Fruit fly (Drosophila melanogaster) whole organism, embryonic: ENCODE measurements around the gene Naa80.

ENCODE experiments used
- Aef1 ChIP-seq: fragments of 200-800 bp; sonication (Bioruptor generic); IDR thresholded peaks from 3 replicates; pipeline ENCODE4 v1.3.6; 2022; ENCODE audit warnings: missing biosample characterization, missing genetic modification characterization
- CG10543 ChIP-seq: fragments of 200-800 bp; sonication (Bioruptor generic); optimal IDR thresholded peaks from 3 replicates; lab custom pipeline; 2017; ENCODE audit warnings: missing biosample characterization, mild to moderate bottlenecking, missing genetic modification characterization, moderate library complexity
- CG11247 ChIP-seq: fragments of 200-800 bp; sonication (Bioruptor generic); IDR thresholded peaks from 2 replicates; pipeline ENCODE4 v1.3.6; 2022; ENCODE audit warnings: missing biosample characterization, missing genetic modification characterization
- CG12744 ChIP-seq: fragments of 200-800 bp; sonication (Bioruptor generic); optimal IDR thresholded peaks from 2 replicates; lab custom pipeline; 2016; ENCODE audit warnings: missing biosample characterization, missing genetic modification characterization
- CG12769 ChIP-seq: fragments of 200-800 bp; sonication (Bioruptor generic); optimal IDR thresholded peaks from 2 replicates; lab custom pipeline; 2019; ENCODE audit warnings: missing biosample characterization, mild to moderate bottlenecking, missing genetic modification characterization, moderate library complexity
- CG13624 ChIP-seq: fragments of 200-800 bp; sonication (Bioruptor generic); optimal IDR thresholded peaks from 2 replicates; lab custom pipeline; 2016; ENCODE audit warnings: missing biosample characterization, missing genetic modification characterization
- CG14014 ChIP-seq: fragments of 200-800 bp; sonication (Bioruptor generic); IDR thresholded peaks from 2 replicates; pipeline ENCODE4 v1.3.6; 2022; ENCODE audit warnings: missing biosample characterization, missing genetic modification characterization
- CG15601 ChIP-seq: fragments of 200-800 bp; sonication (Bioruptor generic); optimal IDR thresholded peaks from 3 replicates; lab custom pipeline; 2019; ENCODE audit warnings: missing biosample characterization, mild to moderate bottlenecking, missing genetic modification characterization, moderate library complexity
- CG16815 ChIP-seq: fragments of 200-800 bp; sonication (Bioruptor generic); optimal IDR thresholded peaks from 3 replicates; lab custom pipeline; 2017; ENCODE audit warnings: missing biosample characterization, mild to moderate bottlenecking, missing genetic modification characterization
- CG17328 ChIP-seq: fragments of 200-800 bp; sonication (Bioruptor generic); IDR thresholded peaks from 2 replicates; pipeline ENCODE4 v1.3.6; 2022; ENCODE audit warnings: missing biosample characterization, missing genetic modification characterization
- CG18764 ChIP-seq: fragments of 200-800 bp; sonication (Bioruptor generic); optimal IDR thresholded peaks from 3 replicates; lab custom pipeline; 2016; ENCODE audit warnings: missing biosample characterization, missing genetic modification characterization
- CG2120 ChIP-seq: fragments of 200-800 bp; sonication (Bioruptor generic); optimal IDR thresholded peaks from 3 replicates; lab custom pipeline; 2016; ENCODE audit warnings: missing biosample characterization, missing genetic modification characterization
- CG2875 ChIP-seq: fragments of 200-800 bp; sonication (Bioruptor generic); optimal IDR thresholded peaks from 2 replicates; lab custom pipeline; 2017; ENCODE audit warnings: missing biosample characterization, mild to moderate bottlenecking, missing genetic modification characterization, missing genetic modification reagents
- CG31441 ChIP-seq: fragments of 200-800 bp; sonication (Bioruptor generic); IDR thresholded peaks from 2 replicates; pipeline ENCODE4 v1.3.6; 2022; ENCODE audit warnings: missing biosample characterization, missing genetic modification characterization
- CG33213 ChIP-seq: fragments of 200-800 bp; sonication (Bioruptor generic); optimal IDR thresholded peaks from 3 replicates; lab custom pipeline; 2016; ENCODE audit warnings: missing biosample characterization, missing genetic modification characterization
- CG34376 ChIP-seq: fragments of 200-800 bp; sonication (Bioruptor generic); optimal IDR thresholded peaks from 2 replicates; lab custom pipeline; 2018; ENCODE audit warnings: missing biosample characterization, mild to moderate bottlenecking, missing genetic modification characterization
- CG42726 ChIP-seq: fragments of 200-800 bp; sonication (Bioruptor generic); IDR thresholded peaks from 2 replicates; pipeline ENCODE4 v1.3.6; 2022; ENCODE audit warnings: missing biosample characterization, missing genetic modification characterization; ENCODE audit not compliant: partially characterized antibody
- CG5245 ChIP-seq: fragments of 200-800 bp; sonication (Bioruptor generic); optimal IDR thresholded peaks from 3 replicates; lab custom pipeline; 2016; ENCODE audit warnings: missing biosample characterization, missing genetic modification characterization
- CG6813 ChIP-seq: fragments of 200-800 bp; sonication (Bioruptor generic); optimal IDR thresholded peaks from 2 replicates; lab custom pipeline; 2017; ENCODE audit warnings: missing biosample characterization, missing genetic modification characterization, mild to moderate bottlenecking, moderate library complexity, missing genetic modification reagents
- CG7357 ChIP-seq: fragments of 200-800 bp; sonication (Bioruptor generic); IDR thresholded peaks from 3 replicates; pipeline ENCODE4 v1.3.6; 2022; ENCODE audit warnings: missing biosample characterization, missing genetic modification characterization
- CG7745 ChIP-seq: fragments of 200-800 bp; sonication (Bioruptor generic); optimal IDR thresholded peaks from 2 replicates; lab custom pipeline; 2018; ENCODE audit warnings: missing biosample characterization, mild to moderate bottlenecking, missing genetic modification characterization, moderate library complexity
- Chrac-16 ChIP-seq: fragments of 200-800 bp; sonication (Bioruptor generic); optimal IDR thresholded peaks from 3 replicates; lab custom pipeline; 2016; ENCODE audit warnings: missing biosample characterization, missing genetic modification characterization
- Deaf1 ChIP-seq: fragments of 200-800 bp; optimal IDR thresholded peaks from 3 replicates; lab custom pipeline; 2019; ENCODE audit warnings: missing biosample characterization, mild to moderate bottlenecking, missing genetic modification characterization, moderate library complexity
- Dip3 ChIP-seq: fragments of 200-800 bp; sonication (Bioruptor generic); optimal IDR thresholded peaks from 3 replicates; lab custom pipeline; 2016; ENCODE audit warnings: missing biosample characterization, missing genetic modification characterization
- ERR ChIP-seq: fragments of 200-800 bp; sonication (Bioruptor generic); optimal IDR thresholded peaks from 2 replicates; lab custom pipeline; 2016; ENCODE audit warnings: missing biosample characterization, missing genetic modification characterization
- Eip74EF ChIP-seq, 2 experiments: fragments of 200-800 bp in 1 of 2; fragments of >200 bp in 1 of 2; sonication (Bioruptor generic) in 1 of 2; optimal IDR thresholded peaks; 2 replicates each; lab custom pipeline; 2017 to 2019; ENCODE audit warnings: missing biosample characterization in 2 of 2, missing genetic modification characterization in 2 of 2, mild to moderate bottlenecking in 1 of 2, moderate library complexity in 1 of 2
- HLH4C ChIP-seq: fragments of 200-800 bp; sonication (Bioruptor generic); IDR thresholded peaks from 3 replicates; pipeline ENCODE4 v1.3.6; 2022; ENCODE audit warnings: missing biosample characterization, missing genetic modification characterization; ENCODE audit not compliant: partially characterized antibody
- Hr3 ChIP-seq: fragments of 200-800 bp; sonication (Bioruptor generic); optimal IDR thresholded peaks from 3 replicates; lab custom pipeline; 2016; ENCODE audit warnings: missing biosample characterization, missing genetic modification characterization
- Hr78 ChIP-seq, 2 experiments: fragments of 200-800 bp in 1 of 2; fragments of >200 bp in 1 of 2; sonication (Bioruptor generic) in 1 of 2; optimal IDR thresholded peaks; 2 replicates each; lab custom pipeline; 2017 to 2019; ENCODE audit warnings: missing biosample characterization in 2 of 2, missing genetic modification characterization in 2 of 2, mild to moderate bottlenecking in 1 of 2, moderate library complexity in 1 of 2
- Jarid2 ChIP-seq: fragments of 200-800 bp; sonication (Bioruptor generic); optimal IDR thresholded peaks from 3 replicates; lab custom pipeline; 2017; ENCODE audit warnings: mild to moderate bottlenecking, missing biosample characterization, missing genetic modification reagents, missing genetic modification characterization
- Neu2 ChIP-seq: fragments of 200-800 bp; sonication (Bioruptor generic); optimal IDR thresholded peaks from 3 replicates; lab custom pipeline; 2016; ENCODE audit warnings: missing biosample characterization, missing genetic modification characterization, borderline replicate concordance
- ac ChIP-seq: fragments of 200-800 bp; sonication (Bioruptor generic); optimal IDR thresholded peaks from 3 replicates; lab custom pipeline; 2017; ENCODE audit warnings: missing biosample characterization, mild to moderate bottlenecking, missing genetic modification characterization
- ara ChIP-seq: fragments of 200-800 bp; sonication (Bioruptor generic); IDR thresholded peaks from 2 replicates; pipeline ENCODE4 v1.3.6; 2022; ENCODE audit warnings: missing biosample characterization, missing genetic modification characterization
- cato ChIP-seq: fragments of 200-800 bp; sonication (Bioruptor generic); optimal IDR thresholded peaks from 2 replicates; lab custom pipeline; 2016; ENCODE audit warnings: missing biosample characterization, missing genetic modification characterization, borderline replicate concordance
- chinmo ChIP-seq: fragments of 200-800 bp; sonication (Bioruptor generic); IDR thresholded peaks from 4 replicates; pipeline ENCODE4 v1.3.6; 2022; ENCODE audit warnings: missing biosample characterization, missing genetic modification characterization; ENCODE audit not compliant: partially characterized antibody
- dimm ChIP-seq: fragments of 200-800 bp; sonication (Bioruptor generic); IDR thresholded peaks from 2 replicates; pipeline ENCODE4 v1.3.6; 2022; ENCODE audit warnings: missing biosample characterization, missing genetic modification characterization
- fd102C ChIP-seq: fragments of 200-800 bp; sonication (Bioruptor generic); optimal IDR thresholded peaks from 2 replicates; lab custom pipeline; 2018; ENCODE audit warnings: missing biosample characterization, mild to moderate bottlenecking, missing genetic modification characterization, moderate library complexity
- gce ChIP-seq: fragments of 200-800 bp; sonication (Bioruptor generic); IDR thresholded peaks from 3 replicates; pipeline ENCODE4 v1.3.6; 2022; ENCODE audit warnings: missing biosample characterization, missing genetic modification characterization
- jing ChIP-seq: fragments of 200-800 bp; sonication (Bioruptor generic); optimal IDR thresholded peaks from 2 replicates; lab custom pipeline; 2018; ENCODE audit warnings: missing biosample characterization, mild to moderate bottlenecking, missing genetic modification characterization
- kah ChIP-seq: fragments of 200-800 bp; sonication (Bioruptor generic); optimal IDR thresholded peaks from 2 replicates; lab custom pipeline; 2018; ENCODE audit warnings: missing biosample characterization, mild to moderate bottlenecking, missing genetic modification characterization
- knrl ChIP-seq: fragments of 200-800 bp; sonication (Bioruptor generic); IDR thresholded peaks from 3 replicates; pipeline ENCODE4 v1.3.6; 2022; ENCODE audit warnings: missing biosample characterization, missing genetic modification characterization; ENCODE audit not compliant: partially characterized antibody
- lola ChIP-seq, 3 experiments: fragments of >200 bp in 2 of 3; fragments of 200-800 bp in 1 of 3; sonication (Bioruptor generic) in 1 of 3; optimal IDR thresholded peaks; 2 replicates each; lab custom pipeline; 2017 to 2019; ENCODE audit warnings: missing biosample characterization in 3 of 3, missing genetic modification characterization in 3 of 3, mild to moderate bottlenecking in 1 of 3, moderate library complexity in 1 of 3
- mam ChIP-seq: fragments of 200-800 bp; sonication (Bioruptor generic); optimal IDR thresholded peaks from 3 replicates; lab custom pipeline; 2016; ENCODE audit warnings: missing biosample characterization, missing genetic modification characterization
- oc ChIP-seq: fragments of 200-800 bp; sonication (Bioruptor generic); optimal IDR thresholded peaks from 2 replicates; lab custom pipeline; 2018; ENCODE audit warnings: missing biosample characterization, mild to moderate bottlenecking, missing genetic modification characterization, moderate library complexity
- pita ChIP-seq: fragments of 200-800 bp; sonication (Bioruptor generic); optimal IDR thresholded peaks from 2 replicates; lab custom pipeline; 2017; ENCODE audit warnings: missing biosample characterization, mild to moderate bottlenecking, missing genetic modification characterization
- sisA ChIP-seq: fragments of 200-800 bp; sonication (Bioruptor generic); IDR thresholded peaks from 2 replicates; pipeline ENCODE4 v1.3.6; 2022; ENCODE audit warnings: missing biosample characterization, missing genetic modification characterization
- sob ChIP-seq: fragments of 200-800 bp; sonication (Bioruptor generic); IDR thresholded peaks from 2 replicates; pipeline ENCODE4 v1.3.6; 2022; ENCODE audit warnings: missing biosample characterization, missing genetic modification characterization
- tx ChIP-seq: fragments of 200-800 bp; sonication (Bioruptor generic); optimal IDR thresholded peaks from 2 replicates; lab custom pipeline; 2016; ENCODE audit warnings: missing biosample characterization, missing genetic modification characterization
- wor ChIP-seq: fragments of 200-800 bp; sonication (Bioruptor generic); IDR thresholded peaks from 2 replicates; pipeline ENCODE4 v1.3.6; 2022; ENCODE audit warnings: missing biosample characterization, missing genetic modification characterization

Gene Naa80

dm6 chr3R:9756187-9756586 is 11.4 kb upstream of the Naa80 start, which contains the start of the genes Alg12 and Rpt3R (continued):
- TF ChIP-seq wor (GFP tag; lab: Robert Waterston, UW), result no peak
- TF ChIP-seq CG17328 (GFP tag; lab: Robert Waterston, UW), result no peak
- no peak for TF ChIP-seq fd102C (GFP tag; lab: Kevin White, UChicago)
- peak; percentile 61 for TF ChIP-seq HLH4C (GFP tag; lab: Robert Waterston, UW)
- peak; percentile 94 for TF ChIP-seq kah (GFP tag; lab: Kevin White, UChicago)
- TF ChIP-seq cato, result no peak
- TF ChIP-seq tx (GFP tag; lab: Kevin White, UChicago), result no peak
- no peak for TF ChIP-seq CG12769 (tag; lab: Kevin White, UChicago)
- no peak for TF ChIP-seq CG2120 (GFP tag; lab: Kevin White, UChicago)
- no peak for TF ChIP-seq CG7357
- no peak for TF ChIP-seq CG7745 (tag; lab: Kevin White, UChicago)
- TF ChIP-seq CG33213 (GFP tag; lab: Kevin White, UChicago), result no peak
- no peak for TF ChIP-seq Eip74EF (GFP tag; optimal IDR thresholded peaks at IDR 0.05; lab: Kevin White, UChicago)
- no peak for TF ChIP-seq CG13624 (GFP tag; lab: Kevin White, UChicago)
- no peak for TF ChIP-seq Deaf1
- TF ChIP-seq knrl, result peak; percentile 32; the same call in 1 of the 3 replicates
- no peak for TF ChIP-seq dimm (GFP tag; lab: Robert Waterston, UW)
- no peak for TF ChIP-seq ERR (GFP tag; lab: Kevin White, UChicago)
- no peak for TF ChIP-seq pita (GFP tag; lab: Kevin White, UChicago)
- TF ChIP-seq mam (GFP tag; lab: Kevin White, UChicago), result no peak
- no peak for TF ChIP-seq CG15601
- TF ChIP-seq Chrac-16 (GFP tag; lab: Kevin White, UChicago), result no peak
- TF ChIP-seq CG6813, result no peak
- no peak for TF ChIP-seq gce
- no peak for TF ChIP-seq CG31441 (GFP tag; lab: Robert Waterston, UW)
- TF ChIP-seq Dip3 (GFP tag; lab: Kevin White, UChicago), result no peak
- TF ChIP-seq chinmo (GFP tag; lab: Robert Waterston, UW), result no peak
- no peak for TF ChIP-seq CG5245 (GFP tag; lab: Kevin White, UChicago)
- no peak for TF ChIP-seq sisA (GFP tag; lab: Robert Waterston, UW)
- TF ChIP-seq Hr78 (GFP tag; optimal IDR thresholded peaks at IDR 0.05; lab: Kevin White, UChicago), result no peak
- TF ChIP-seq sob (GFP tag; lab: Robert Waterston, UW), result no peak
- TF ChIP-seq, all 482 proteins: peak for 39

dm6 chr3R:9759360-9760191 is 8.1 kb upstream of the Naa80 start, which contains the start of gene Mpi:
Gene Mpi, plus strand, starts transcription at chr3R:9759622.
- TF ChIP-seq ac (GFP tag; lab: Kevin White, UChicago), result no peak
- TF ChIP-seq ara, result no peak
- no peak for TF ChIP-seq Aef1 (GFP tag; lab: Robert Waterston, UW)
- TF ChIP-seq CG12744 (GFP tag; lab: Kevin White, UChicago), result no peak
- no peak for TF ChIP-seq CG33213 (GFP tag; lab: Kevin White, UChicago)
- peak; percentile 23 for TF ChIP-seq Hr3 (GFP tag; lab: Kevin White, UChicago)
- peak; percentile 25 for TF ChIP-seq CG10543 (GFP tag; lab: Kevin White, UChicago)
- TF ChIP-seq CG11247 (GFP tag; lab: Robert Waterston, UW), result 0 out of 2 replicates have a peak, but pooled peaks have one; percentile 17
- no peak for TF ChIP-seq Jarid2 (GFP tag; lab: Kevin White, UChicago)
- TF ChIP-seq CG42726 (GFP tag; lab: Robert Waterston, UW), result no peak
- TF ChIP-seq CG2875 (GFP tag; lab: Kevin White, UChicago), result peak; percentile 14
- peak; percentile 56 for TF ChIP-seq CG34376
- no peak for TF ChIP-seq jing (GFP tag; lab: Kevin White, UChicago)
- no peak for TF ChIP-seq CG16815 (GFP tag; lab: Kevin White, UChicago)
- peak in 1 of 3 experiments; percentile 44 for TF ChIP-seq lola (GFP tag; optimal IDR thresholded peaks at IDR 0.05; lab: Kevin White, UChicago)
- TF ChIP-seq Neu2 (GFP tag; lab: Kevin White, UChicago), result no peak
- TF ChIP-seq CG18764 (GFP tag; lab: Kevin White, UChicago), result no peak
- TF ChIP-seq oc, result no peak
- 0 out of 2 replicates have a peak, but pooled peaks have one; percentile 22 for TF ChIP-seq CG14014 (GFP tag; lab: Robert Waterston, UW)
